Fruit fly (Drosophila melanogaster) whole organism, adult: ENCODE measurements around the gene SdhBL.

Experiments used
- CG11617 ChIP-seq: fragments of 200-800 bp; sonication (Bioruptor generic); optimal IDR thresholded peaks from 2 replicates; lab custom pipeline; 2017; ENCODE audit warnings: mild to moderate bottlenecking, missing biosample characterization, missing genetic modification reagents, missing genetic modification characterization
- CG12768 ChIP-seq: fragments of 200-800 bp; sonication (Bioruptor generic); optimal IDR thresholded peaks from 2 replicates; lab custom pipeline; 2017; ENCODE audit warnings: missing biosample characterization, missing genetic modification characterization, mild to moderate bottlenecking, moderate library complexity, missing genetic modification reagents
- CG14711 ChIP-seq: fragments of 200-800 bp; sonication (Bioruptor generic); optimal IDR thresholded peaks from 2 replicates; lab custom pipeline; 2018; ENCODE audit warnings: missing biosample characterization, mild to moderate bottlenecking, missing genetic modification characterization, moderate library complexity
- CG1620 ChIP-seq: fragments of 200-800 bp; sonication (Bioruptor generic); optimal IDR thresholded peaks from 2 replicates; lab custom pipeline; 2016; ENCODE audit warnings: missing biosample characterization, missing genetic modification characterization
- CG33017 ChIP-seq: fragments of 200-800 bp; sonication (Bioruptor generic); optimal IDR thresholded peaks from 2 replicates; lab custom pipeline; 2018; ENCODE audit warnings: missing biosample characterization, mild to moderate bottlenecking, missing genetic modification characterization, moderate library complexity
- CG5204 ChIP-seq: fragments of 200-800 bp; sonication (Bioruptor generic); optimal IDR thresholded peaks from 2 replicates; lab custom pipeline; 2016; ENCODE audit warnings: missing biosample characterization, missing genetic modification characterization
- CG7045 ChIP-seq: fragments of 200-800 bp; sonication (Bioruptor generic); optimal IDR thresholded peaks from 2 replicates; lab custom pipeline; 2017; ENCODE audit warnings: missing biosample characterization, mild to moderate bottlenecking, missing genetic modification characterization
- CG7101 ChIP-seq: fragments of 200-800 bp; sonication (Bioruptor generic); optimal IDR thresholded peaks from 2 replicates; lab custom pipeline; 2018; ENCODE audit warnings: missing biosample characterization, mild to moderate bottlenecking, missing genetic modification characterization, moderate library complexity
- Clk ChIP-seq: fragments of 200-800 bp; sonication (Bioruptor generic); optimal IDR thresholded peaks from 2 replicates; lab custom pipeline; 2017; ENCODE audit warnings: missing biosample characterization, missing genetic modification characterization
- Crg-1 ChIP-seq: fragments of 200-800 bp; sonication (Bioruptor generic); optimal IDR thresholded peaks from 2 replicates; lab custom pipeline; 2016; ENCODE audit warnings: missing biosample characterization, missing genetic modification characterization
- Hr96 ChIP-seq: fragments of 200-800 bp; sonication (Bioruptor generic); optimal IDR thresholded peaks from 2 replicates; lab custom pipeline; 2016; ENCODE audit warnings: missing biosample characterization, missing genetic modification characterization
- Mnt ChIP-seq: fragments of 200-800 bp; sonication (Bioruptor generic); optimal IDR thresholded peaks from 2 replicates; lab custom pipeline; 2016; ENCODE audit warnings: missing biosample characterization, mild to moderate bottlenecking, missing genetic modification characterization
- bab1 ChIP-seq: fragments of 200-800 bp; sonication (Bioruptor generic); optimal IDR thresholded peaks from 3 replicates; lab custom pipeline; 2019; ENCODE audit warnings: missing biosample characterization, mild to moderate bottlenecking, missing genetic modification characterization, moderate library complexity
- cic ChIP-seq: fragments of 200-800 bp; sonication (Bioruptor generic); optimal IDR thresholded peaks from 2 replicates; lab custom pipeline; 2017; ENCODE audit warnings: missing biosample characterization, mild to moderate bottlenecking, missing genetic modification characterization, moderate library complexity
- cnc ChIP-seq, 2 experiments: fragments of >200 bp; optimal IDR thresholded peaks; 2 replicates each; lab custom pipeline; 2017
- kay ChIP-seq: fragments of 200-800 bp; sonication (Bioruptor generic); peaks from one replicate; lab custom pipeline; 2016; ENCODE audit warnings: missing biosample characterization, missing genetic modification characterization, borderline replicate concordance
- ovo ChIP-seq: fragments of 200-800 bp; sonication (Bioruptor generic); optimal IDR thresholded peaks from 2 replicates; lab custom pipeline; 2016; ENCODE audit warnings: missing biosample characterization, missing genetic modification characterization
- pad ChIP-seq: fragments of 200-800 bp; sonication (Bioruptor generic); optimal IDR thresholded peaks from 3 replicates; lab custom pipeline; 2017; ENCODE audit warnings: missing biosample characterization, missing genetic modification characterization, mild to moderate bottlenecking, moderate library complexity, missing genetic modification reagents
- tj ChIP-seq: fragments of 200-800 bp; sonication (Bioruptor generic); optimal IDR thresholded peaks from 3 replicates; lab custom pipeline; 2017; ENCODE audit warnings: missing biosample characterization, mild to moderate bottlenecking, missing genetic modification characterization, moderate library complexity
- toe ChIP-seq: fragments of 200-800 bp; sonication (Bioruptor generic); optimal IDR thresholded peaks from 2 replicates; lab custom pipeline; 2016; ENCODE audit warnings: missing biosample characterization, missing genetic modification characterization

SdhBL gene

dm6 chrX:18923531-18923930, 29.3 kb downstream of the SdhBL start:
- no peak for TF ChIP-seq kay (GFP tag; lab: Kevin White, UChicago)
- TF ChIP-seq CG5204 = no peak
- TF ChIP-seq CG11617 (GFP tag; lab: Kevin White, UChicago) = no peak
- TF ChIP-seq cnc (optimal IDR thresholded peaks at IDR 0.05; lab: Kevin White, UChicago) = no peak
- no peak for TF ChIP-seq CG1620 (GFP tag; lab: Kevin White, UChicago)
- no peak for TF ChIP-seq Mnt (GFP tag; lab: Kevin White, UChicago)
- no peak for TF ChIP-seq cic (GFP tag; lab: Kevin White, UChicago)
- no peak for TF ChIP-seq tj (GFP tag; lab: Kevin White, UChicago)
- TF ChIP-seq Hr96 (GFP tag; lab: Kevin White, UChicago) = no peak
- no peak for TF ChIP-seq bab1 (GFP tag; lab: Kevin White, UChicago)
- TF ChIP-seq pad (GFP tag; lab: Kevin White, UChicago) = no peak
- no peak for TF ChIP-seq CG7045 (GFP tag; lab: Kevin White, UChicago)
- TF ChIP-seq CG7101 (tag; lab: Kevin White, UChicago) = no peak
- no peak for TF ChIP-seq CG12768 (GFP tag; lab: Kevin White, UChicago)
- no peak for TF ChIP-seq Crg-1 (GFP tag; lab: Kevin White, UChicago)

dm6 chrX:18924713-18925112, 30.5 kb downstream of the SdhBL start:
- no peak for TF ChIP-seq Hr96 (GFP tag; lab: Kevin White, UChicago)
- TF ChIP-seq Crg-1 (GFP tag; lab: Kevin White, UChicago) = no peak
- TF ChIP-seq toe = no peak
- TF ChIP-seq CG12768 (GFP tag; lab: Kevin White, UChicago) = no peak
- TF ChIP-seq tj (GFP tag; lab: Kevin White, UChicago) = no peak
- TF ChIP-seq cnc (optimal IDR thresholded peaks at IDR 0.05; lab: Kevin White, UChicago) = no peak
- no peak for TF ChIP-seq Clk (GFP tag; lab: Kevin White, UChicago)
- TF ChIP-seq kay (GFP tag; lab: Kevin White, UChicago) = no peak
- no peak for TF ChIP-seq CG7101 (tag; lab: Kevin White, UChicago)
- TF ChIP-seq CG14711 (tag; lab: Kevin White, UChicago) = no peak
- no peak for TF ChIP-seq pad (GFP tag; lab: Kevin White, UChicago)

dm6 chrX:18925685-18926371, 31.6 kb downstream of the SdhBL start:
- no peak for TF ChIP-seq bab1 (GFP tag; lab: Kevin White, UChicago)
- no peak for TF ChIP-seq CG11617 (GFP tag; lab: Kevin White, UChicago)
- no peak for TF ChIP-seq Clk (GFP tag; lab: Kevin White, UChicago)
- TF ChIP-seq Mnt (GFP tag; lab: Kevin White, UChicago) = no peak
- no peak for TF ChIP-seq CG33017 (tag; lab: Kevin White, UChicago)
- no peak for TF ChIP-seq kay (GFP tag; lab: Kevin White, UChicago)
- no peak for TF ChIP-seq Crg-1 (GFP tag; lab: Kevin White, UChicago)
- no peak for TF ChIP-seq ovo (GFP tag; lab: Kevin White, UChicago)
- no peak for TF ChIP-seq Hr96 (GFP tag; lab: Kevin White, UChicago)

- TF ChIP-seq kay (GFP tag; lab: Kevin White, UChicago) (no peak), pad (GFP tag; lab: Kevin White, UChicago) (no peak), Crg-1 (GFP tag; lab: Kevin White, UChicago) (no peak), Clk (GFP tag; lab: Kevin White, UChicago) (no peak), Mnt (GFP tag; lab: Kevin White, UChicago) (no peak), tj (GFP tag; lab: Kevin White, UChicago) (peak; percentile 74), cnc (optimal IDR thresholded peaks at IDR 0.05; lab: Kevin White, UChicago) (no peak)
Observed at dm6 chrX:18926372-18927200, 32.3 kb downstream of the SdhBL start.

dm6 chrX:18928608-18929059, 34.4 kb downstream of the SdhBL start:
- TF ChIP-seq cnc (optimal IDR thresholded peaks at IDR 0.05; lab: Kevin White, UChicago) (no peak), CG7101 (tag; lab: Kevin White, UChicago) (no peak), bab1 (GFP tag; lab: Kevin White, UChicago) (no peak), pad (GFP tag; lab: Kevin White, UChicago) (no peak), CG33017 (tag; lab: Kevin White, UChicago) (no peak), ovo (GFP tag; lab: Kevin White, UChicago) (no peak), toe (no peak), Mnt (GFP tag; lab: Kevin White, UChicago) (no peak), cic (GFP tag; lab: Kevin White, UChicago) (no peak), CG11617 (GFP tag; lab: Kevin White, UChicago) (no peak), CG1620 (GFP tag; lab: Kevin White, UChicago) (no peak)

dm6 chrX:18929430-18929829, 35.2 kb downstream of the SdhBL start:
- TF ChIP-seq kay (GFP tag; lab: Kevin White, UChicago) (no peak), cnc (optimal IDR thresholded peaks at IDR 0.05; lab: Kevin White, UChicago) (no peak), CG7045 (GFP tag; lab: Kevin White, UChicago) (no peak), Hr96 (GFP tag; lab: Kevin White, UChicago) (no peak), CG14711 (tag; lab: Kevin White, UChicago) (no peak), CG7101 (tag; lab: Kevin White, UChicago) (no peak), CG33017 (tag; lab: Kevin White, UChicago) (no peak), tj (GFP tag; lab: Kevin White, UChicago) (no peak), cic (GFP tag; lab: Kevin White, UChicago) (no peak), CG11617 (GFP tag; lab: Kevin White, UChicago) (no peak), pad (GFP tag; lab: Kevin White, UChicago) (no peak), Mnt (GFP tag; lab: Kevin White, UChicago) (no peak), bab1 (GFP tag; lab: Kevin White, UChicago) (no peak), Crg-1 (GFP tag; lab: Kevin White, UChicago) (no peak), Clk (GFP tag; lab: Kevin White, UChicago) (no peak), toe (no peak), CG1620 (GFP tag; lab: Kevin White, UChicago) (no peak), ovo (GFP tag; lab: Kevin White, UChicago) (no peak)
